Worm (Caenorhabditis elegans) whole organism, late embryonic: Measurements from ENCODE around the gene mcat-1.

Source experiments
- C38D4.7 ChIP-seq: fragments of 200-800 bp; sonication (Bioruptor generic); optimal IDR thresholded peaks from 2 replicates; lab custom pipeline; 2018; ENCODE audit warnings: mild to moderate bottlenecking, missing genetic modification characterization, moderate library complexity, missing compliant biosample characterization
- F13H6.1 ChIP-seq: sonication (generic microtip); optimal IDR thresholded peaks from 2 replicates; lab custom pipeline; 2016; ENCODE audit warnings: missing genetic modification characterization, missing compliant biosample characterization
- K02D7.2 ChIP-seq: sonication (generic microtip); optimal IDR thresholded peaks from 2 replicates; lab custom pipeline; 2017; ENCODE audit warnings: mild to moderate bottlenecking, missing genetic modification characterization, missing compliant biosample characterization
- K09A11.1 ChIP-seq: sonication (generic microtip); optimal IDR thresholded peaks from 2 replicates; lab custom pipeline; 2017; ENCODE audit warnings: antibody characterized with exemption, mild to moderate bottlenecking, missing genetic modification characterization, missing compliant biosample characterization; ENCODE audit not compliant: insufficient read depth
- ceh-14 ChIP-seq: sonication (generic microtip); optimal IDR thresholded peaks from 2 replicates; lab custom pipeline; 2016; ENCODE audit warnings: missing genotype, missing genetic modification characterization, missing compliant biosample characterization
- ceh-22 ChIP-seq: sonication (generic microtip); optimal IDR thresholded peaks from 2 replicates; lab custom pipeline; 2017; ENCODE audit warnings: missing biosample characterization, missing genetic modification characterization
- ceh-31 ChIP-seq: sonication (generic microtip); optimal IDR thresholded peaks from 2 replicates; lab custom pipeline; 2016; ENCODE audit warnings: missing genetic modification characterization, missing compliant biosample characterization
- ceh-34 ChIP-seq: sonication (generic microtip); optimal IDR thresholded peaks from 2 replicates; lab custom pipeline; 2016; ENCODE audit warnings: mild to moderate bottlenecking, missing genetic modification characterization, missing compliant biosample characterization
- ceh-48 ChIP-seq: sonication (generic microtip); optimal IDR thresholded peaks from 2 replicates; lab custom pipeline; 2016; ENCODE audit warnings: missing genetic modification characterization, inconsistent platforms, missing compliant biosample characterization
- dmd-4 ChIP-seq: sonication (generic microtip); optimal IDR thresholded peaks from 2 replicates; lab custom pipeline; 2016; ENCODE audit warnings: borderline replicate concordance, missing genetic modification characterization, missing compliant biosample characterization
- elt-2 ChIP-seq: sonication (generic microtip); optimal IDR thresholded peaks from 2 replicates; lab custom pipeline; 2016; ENCODE audit warnings: missing genetic modification reagents, missing genetic modification characterization, missing compliant biosample characterization
- elt-4 ChIP-seq: sonication (generic microtip); optimal IDR thresholded peaks from 2 replicates; lab custom pipeline; 2016; ENCODE audit warnings: missing genetic modification characterization, missing compliant biosample characterization
- fkh-10 ChIP-seq: fragments of 150-350 bp; optimal IDR thresholded peaks from 2 replicates; lab custom pipeline; 2014; ENCODE audit warnings: missing biosample characterization, missing genetic modification reagents, missing genetic modification characterization
- hlh-15 ChIP-seq: sonication (generic microtip); optimal IDR thresholded peaks from 2 replicates; lab custom pipeline; 2016; ENCODE audit warnings: missing genetic modification characterization, missing compliant biosample characterization
- hlh-30 ChIP-seq: sonication (generic microtip); optimal IDR thresholded peaks from 2 replicates; lab custom pipeline; 2017; ENCODE audit warnings: antibody characterized with exemption, missing genetic modification characterization, missing compliant biosample characterization; ENCODE audit not compliant: insufficient read depth
- hlh-6 ChIP-seq: sonication (generic microtip); optimal IDR thresholded peaks from 2 replicates; lab custom pipeline; 2016; ENCODE audit warnings: missing genotype, missing genetic modification characterization, missing compliant biosample characterization
- hlh-8 ChIP-seq: sonication (generic microtip); optimal IDR thresholded peaks from 2 replicates; lab custom pipeline; 2016; ENCODE audit warnings: missing genotype, missing genetic modification characterization, missing compliant biosample characterization
- lin-11 ChIP-seq: fragments of 200-800 bp; sonication (Bioruptor generic); optimal IDR thresholded peaks from 2 replicates; lab custom pipeline; 2018; ENCODE audit warnings: mild to moderate bottlenecking, missing genetic modification characterization, missing compliant biosample characterization
- madf-2 ChIP-seq: sonication (generic microtip); optimal IDR thresholded peaks from 2 replicates; lab custom pipeline; 2017; ENCODE audit warnings: missing genetic modification characterization, missing compliant biosample characterization
- mec-3 ChIP-seq: sonication (generic microtip); optimal IDR thresholded peaks from 2 replicates; lab custom pipeline; 2016; ENCODE audit warnings: borderline replicate concordance, missing genetic modification characterization, missing compliant biosample characterization
- nhr-232 ChIP-seq: sonication (generic microtip); optimal IDR thresholded peaks from 2 replicates; lab custom pipeline; 2016; ENCODE audit warnings: missing genetic modification characterization, missing compliant biosample characterization
- npax-4 ChIP-seq: sonication (generic microtip); optimal IDR thresholded peaks from 2 replicates; lab custom pipeline; 2016; ENCODE audit warnings: missing genetic modification characterization, missing compliant biosample characterization
- pag-3 ChIP-seq: sonication (generic microtip); optimal IDR thresholded peaks from 2 replicates; lab custom pipeline; 2016; ENCODE audit warnings: missing compliant biosample characterization, missing genetic modification characterization, borderline replicate concordance
- pat-9 ChIP-seq: fragments of 200-800 bp; sonication (Bioruptor generic); optimal IDR thresholded peaks from 2 replicates; lab custom pipeline; 2018; ENCODE audit warnings: mild to moderate bottlenecking, missing genetic modification characterization, moderate library complexity, missing compliant biosample characterization
- pax-1 ChIP-seq: fragments of 150-350 bp; optimal IDR thresholded peaks from 2 replicates; lab custom pipeline; 2014; ENCODE audit warnings: missing biosample characterization, missing genetic modification characterization
- pha-2 ChIP-seq: sonication (generic microtip); optimal IDR thresholded peaks from 2 replicates; lab custom pipeline; 2017; ENCODE audit warnings: mild to moderate bottlenecking, missing genetic modification characterization, missing compliant biosample characterization
- pha-4 ChIP-seq: fragments of 150-350 bp; optimal IDR thresholded peaks from 2 replicates; lab custom pipeline; 2018; ENCODE audit warnings: missing biosample characterization, missing genetic modification reagents, missing genetic modification characterization
- pqm-1 ChIP-seq: sonication (generic microtip); optimal IDR thresholded peaks from 2 replicates; lab custom pipeline; 2016; ENCODE audit warnings: missing genetic modification characterization, missing compliant biosample characterization
- pros-1 ChIP-seq: fragments of 150-350 bp; optimal IDR thresholded peaks from 2 replicates; lab custom pipeline; 2014; ENCODE audit warnings: missing biosample characterization, missing genetic modification reagents, missing genetic modification characterization
- ref-2 ChIP-seq: sonication (generic microtip); optimal IDR thresholded peaks from 2 replicates; lab custom pipeline; 2016; ENCODE audit warnings: missing genetic modification characterization, missing compliant biosample characterization
- sox-4 ChIP-seq: sonication (generic microtip); optimal IDR thresholded peaks from 2 replicates; lab custom pipeline; 2017; ENCODE audit warnings: mild to moderate bottlenecking, missing genetic modification characterization, inconsistent platforms, missing compliant biosample characterization
- syd-9 ChIP-seq: sonication (generic microtip); optimal IDR thresholded peaks from 2 replicates; lab custom pipeline; 2016; ENCODE audit warnings: mild to moderate bottlenecking, missing genetic modification characterization, moderate library complexity, missing compliant biosample characterization
- tbx-7 ChIP-seq: sonication (generic microtip); optimal IDR thresholded peaks from 2 replicates; lab custom pipeline; 2016; ENCODE audit warnings: missing genotype, missing genetic modification characterization, missing compliant biosample characterization
- ttx-3 ChIP-seq: sonication (generic microtip); optimal IDR thresholded peaks from 2 replicates; lab custom pipeline; 2016; ENCODE audit warnings: missing genetic modification reagents, missing genetic modification characterization, missing compliant biosample characterization
- unc-42 ChIP-seq: sonication (generic microtip); optimal IDR thresholded peaks from 2 replicates; lab custom pipeline; 2016; ENCODE audit warnings: missing genotype, missing genetic modification characterization, missing compliant biosample characterization
- unc-55 ChIP-seq: sonication (generic microtip); optimal IDR thresholded peaks from 2 replicates; lab custom pipeline; 2017; ENCODE audit warnings: missing biosample characterization, missing genetic modification reagents, missing genetic modification characterization
- zip-5 ChIP-seq: sonication (generic microtip); optimal IDR thresholded peaks from 2 replicates; lab custom pipeline; 2016; ENCODE audit warnings: missing genetic modification characterization, missing compliant biosample characterization

The mcat-1 gene

DNA sequence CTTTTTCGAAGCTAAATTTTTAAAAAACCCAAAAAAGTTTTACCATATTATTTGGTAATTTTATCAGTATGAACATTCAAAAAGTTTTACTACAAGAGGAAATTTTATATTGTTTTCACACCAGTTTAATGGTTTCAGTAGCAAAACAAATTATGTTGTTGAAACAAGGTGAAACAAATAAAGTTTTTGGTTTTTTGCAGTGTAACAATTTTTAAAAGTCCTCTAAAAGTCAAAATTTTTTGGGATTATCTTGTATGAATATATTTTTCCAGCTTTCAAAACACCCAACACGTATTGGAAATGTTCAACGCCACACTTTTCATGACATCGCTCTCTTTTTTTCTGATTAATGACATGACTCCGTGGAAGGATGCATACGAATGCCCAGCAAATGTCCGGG is 25.6 kb upstream of the mcat-1 start, which contains the start of gene srt-54:
srt-54 (plus strand) TSS at position 301 of the 400 bp plus-strand sequence.
- TF ChIP-seq C38D4.7 (GFP tag; lab: Kevin White, UChicago) = no peak
- no peak for TF ChIP-seq ceh-48 (tag; lab: Kevin White, UChicago)
- no peak for TF ChIP-seq ceh-31
- TF ChIP-seq sox-4 (tag; lab: Kevin White, UChicago) = no peak
- no peak for TF ChIP-seq pha-2 (tag; lab: Kevin White, UChicago)
- TF ChIP-seq pha-4 = no peak
- no peak for TF ChIP-seq ref-2 (tag; lab: Kevin White, UChicago)
- TF ChIP-seq elt-2 = no peak

DNA sequence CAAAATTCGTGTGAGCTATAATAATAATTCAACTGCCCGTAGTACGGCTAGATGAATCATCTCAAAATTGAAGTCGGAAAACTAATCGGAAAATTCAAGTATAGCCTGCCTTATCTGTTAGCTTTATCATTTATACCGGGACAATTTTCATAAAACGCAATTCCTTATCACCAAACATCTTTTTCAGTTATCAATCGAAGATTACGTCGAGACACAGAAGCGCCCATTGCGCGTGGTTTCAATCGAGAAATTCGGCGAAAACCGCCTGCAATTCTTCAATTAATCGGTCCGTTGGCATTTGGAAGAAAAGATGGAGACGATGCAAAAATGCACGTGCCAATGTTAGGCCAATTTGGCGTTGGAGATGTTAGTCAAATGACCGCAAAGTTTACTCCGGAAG is 20.9 kb upstream of the mcat-1 start:
- no peak for TF ChIP-seq pros-1 (tag; lab: Kevin White, UChicago)
- TF ChIP-seq hlh-6 = no peak
- TF ChIP-seq ceh-14 (tag; lab: Kevin White, UChicago) = no peak
- TF ChIP-seq elt-2 = peak; percentile 18
- TF ChIP-seq hlh-30 (tag; lab: Kevin White, UChicago) = no peak
- TF ChIP-seq, all 69 proteins: peak for 1

DNA sequence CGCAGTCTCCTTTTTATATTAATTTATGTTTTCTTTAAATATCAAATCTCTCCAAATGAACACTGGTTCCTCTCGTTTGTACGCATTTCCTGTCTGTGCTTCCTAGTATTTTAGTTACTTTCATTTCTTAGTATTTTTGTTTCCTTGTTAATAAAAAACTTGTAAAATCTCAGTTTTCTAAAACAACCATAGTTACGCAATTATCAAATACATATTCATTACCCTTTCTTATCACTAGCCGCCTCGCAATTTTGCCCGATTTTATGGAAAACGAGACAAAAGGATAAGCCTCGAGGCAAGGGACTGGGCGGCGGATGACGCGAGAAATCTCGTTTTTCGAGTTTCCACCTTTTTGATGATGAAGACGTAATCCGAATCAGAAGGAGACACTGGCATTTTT is 19.9 kb upstream of the mcat-1 start, which contains the start of gene C50D2.1:
C50D2.1 (plus strand) TSS at position 301 of the 400 bp plus-strand sequence.
- TF ChIP-seq hlh-8 (no peak), ceh-48 (tag; lab: Kevin White, UChicago) (no peak), lin-11 (no peak), nhr-232 (tag; lab: Kevin White, UChicago) (no peak), ttx-3 (tag; lab: Kevin White, UChicago) (no peak), pat-9 (tag; lab: Kevin White, UChicago) (no peak), ceh-31 (no peak), npax-4 (no peak), ceh-14 (tag; lab: Kevin White, UChicago) (no peak), madf-2 (no peak)

DNA sequence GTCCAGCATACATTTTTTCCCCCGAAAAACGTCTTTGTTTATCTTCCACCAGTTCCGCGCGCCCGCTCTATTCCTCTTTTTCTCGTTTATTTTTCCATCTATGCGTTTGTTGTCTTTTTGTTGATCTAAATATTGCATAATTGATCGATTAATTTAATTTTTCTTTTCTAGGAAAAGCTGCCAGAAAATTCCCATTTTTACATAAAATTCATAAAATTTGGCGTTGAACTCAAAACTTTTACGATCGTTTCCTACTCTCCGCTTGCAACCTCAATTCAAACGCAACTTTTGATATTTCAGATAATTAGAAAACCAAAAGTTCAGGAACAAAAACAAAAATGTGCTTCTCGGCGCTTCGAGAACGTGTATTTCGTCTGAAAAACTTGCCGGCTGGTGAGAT is 17.5 kb upstream of the mcat-1 start, which contains the start of gene C50D2.2:
C50D2.2 (plus strand) TSS at position 301 of the 400 bp plus-strand sequence.
- no peak for TF ChIP-seq ceh-34
- no peak for TF ChIP-seq hlh-8
- no peak for TF ChIP-seq mec-3 (tag; lab: Kevin White, UChicago)
- no peak for TF ChIP-seq elt-4 (tag; lab: Kevin White, UChicago)
- no peak for TF ChIP-seq fkh-10 (GFP tag; lab: Kevin White, UChicago)
- no peak for TF ChIP-seq K09A11.1
- TF ChIP-seq dmd-4 (tag; lab: Kevin White, UChicago) = no peak
- TF ChIP-seq K02D7.2 (tag; lab: Kevin White, UChicago) = no peak
- no peak for TF ChIP-seq sox-4 (tag; lab: Kevin White, UChicago)
- TF ChIP-seq ttx-3 (tag; lab: Kevin White, UChicago) = no peak
- TF ChIP-seq unc-55 = no peak
- no peak for TF ChIP-seq hlh-6
- no peak for TF ChIP-seq syd-9 (tag; lab: Kevin White, UChicago)
- no peak for TF ChIP-seq ceh-22 (tag; lab: Kevin White, UChicago)
- TF ChIP-seq pqm-1 = no peak
- TF ChIP-seq zip-5 = no peak
- TF ChIP-seq hlh-15 = no peak
- no peak for TF ChIP-seq pag-3
- no peak for TF ChIP-seq pax-1
- no peak for TF ChIP-seq F13H6.1 (tag; lab: Kevin White, UChicago)

DNA sequence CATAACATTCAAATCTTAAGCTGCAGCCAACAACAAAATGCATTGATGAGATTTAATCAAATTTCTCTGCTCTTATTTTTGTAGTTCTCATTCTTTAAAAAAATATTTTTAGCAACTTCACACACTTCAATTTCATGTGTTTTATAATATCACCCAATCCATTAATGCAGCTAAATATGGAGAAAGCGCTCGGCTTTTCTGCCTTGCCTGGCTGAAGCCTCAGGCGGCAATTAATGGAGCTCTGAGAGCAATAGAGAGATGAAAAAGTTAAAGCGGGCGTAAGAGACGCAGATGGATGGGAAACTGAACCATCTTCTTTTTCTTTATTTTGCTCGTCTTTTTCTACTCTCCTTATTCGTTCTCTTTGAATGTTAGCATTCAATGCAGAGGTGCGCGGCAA is 16.4 kb upstream of the mcat-1 start:
- no peak for TF ChIP-seq nhr-232 (tag; lab: Kevin White, UChicago)
- TF ChIP-seq unc-42 (tag; lab: Kevin White, UChicago) = peak; percentile 54
- no peak for TF ChIP-seq tbx-7
- TF ChIP-seq hlh-6 = no peak
